Fruit fly (Drosophila melanogaster): Measurements from ENCODE around the gene Lsp1beta.

Lsp1beta gene

dm6 chr2L:850727-851257, 47.5 kb upstream of the Lsp1beta start, which contains the start of gene drongo (continued):
- TF ChIP-seq sens-2 (GFP tag; IDR thresholded peaks at IDR 0.05) (no peak), PHDP (tag; optimal IDR thresholded peaks at IDR 0.05) (peak; percentile 55), CG9437 (GFP tag; optimal IDR thresholded peaks at IDR 0.05) (peak; percentile 28), Med (GFP tag) (peak; percentile 90), nom (GFP tag; optimal IDR thresholded peaks at IDR 0.05) (peak; percentile 76), ken (GFP tag; IDR thresholded peaks at IDR 0.05) (peak; percentile 59; the same call in 1 of the 3 replicates), Xbp1 (GFP tag; optimal IDR thresholded peaks at IDR 0.05) (peak; percentile 45), NC2α (GFP tag; optimal IDR thresholded peaks at IDR 0.05) (no peak), her (GFP tag; optimal IDR thresholded peaks at IDR 0.05) (peak; percentile 67), CG17568 (GFP tag; optimal IDR thresholded peaks at IDR 0.05) (no peak), Dek (tag; optimal IDR thresholded peaks at IDR 0.05) (no peak), CG2875 (GFP tag; optimal IDR thresholded peaks at IDR 0.05) (no peak), abd-A (tag; optimal IDR thresholded peaks at IDR 0.05) (peak; percentile 50), ssp (GFP tag; IDR thresholded peaks at IDR 0.05) (no peak), knrl (GFP tag; IDR thresholded peaks at IDR 0.05; ENCODE audit: partially characterized antibody) (peak; percentile 32; the same call in 1 of the 3 replicates), dpn (GFP tag; optimal IDR thresholded peaks at IDR 0.05) (peak in 1 of 2 experiments; percentile 44), oc (tag; optimal IDR thresholded peaks at IDR 0.05) (no peak), pb (GFP tag; optimal IDR thresholded peaks at IDR 0.05) (peak; percentile 29), CG2129 (GFP tag; IDR thresholded peaks at IDR 0.05; ENCODE audit: partially characterized antibody) (no peak), nmo (GFP tag; optimal IDR thresholded peaks at IDR 0.05) (peak; percentile 63), CG12219 (GFP tag; optimal IDR thresholded peaks at IDR 0.05) (no peak), Fer2 (tag; optimal IDR thresholded peaks at IDR 0.05) (no peak), Asciz (GFP tag; optimal IDR thresholded peaks at IDR 0.05) (peak; percentile 1), NfI (GFP tag; optimal IDR thresholded peaks at IDR 0.05) (peak; percentile 34), CG11560 (tag; IDR thresholded peaks at IDR 0.05) (peak; percentile 87), ash1 (GFP tag; optimal IDR thresholded peaks at IDR 0.05) (peak; percentile 37), vvl (GFP tag; IDR thresholded peaks at IDR 0.05) (peak; percentile 59; the same call in 1 of the 2 replicates), CG3995 (GFP tag; optimal IDR thresholded peaks at IDR 0.05) (peak; percentile 17), CG32772 (GFP tag; IDR thresholded peaks at IDR 0.05) (no peak), ftz-f1 (GFP tag; optimal IDR thresholded peaks at IDR 0.05) (peak; percentile 9), BEAF-32 (GFP tag; optimal IDR thresholded peaks at IDR 0.05) (peak; percentile 62), CG31365 (tag; optimal IDR thresholded peaks at IDR 0.05) (peak; percentile 6), CG18764 (GFP tag; optimal IDR thresholded peaks at IDR 0.05) (no peak), CG16815 (GFP tag; optimal IDR thresholded peaks at IDR 0.05) (no peak), CG3163 (GFP tag; optimal IDR thresholded peaks at IDR 0.05) (peak; percentile 18), shn (GFP tag; optimal IDR thresholded peaks at IDR 0.05) (no peak), CG3407 (GFP tag; optimal IDR thresholded peaks at IDR 0.05) (peak; percentile 5), phol (tag; optimal IDR thresholded peaks at IDR 0.05) (peak; percentile 37), CG4360 (GFP tag; IDR thresholded peaks at IDR 0.05) (peak; percentile 99), CG33213 (GFP tag; optimal IDR thresholded peaks at IDR 0.05) (peak; percentile 75), ewg (GFP tag; optimal IDR thresholded peaks at IDR 0.05) (peak; percentile 15), pita (GFP tag; optimal IDR thresholded peaks at IDR 0.05) (peak; percentile 74), CG17802 (tag; optimal IDR thresholded peaks at IDR 0.05) (peak; percentile 6), ERR (GFP tag; optimal IDR thresholded peaks at IDR 0.05) (peak; percentile 1), klu (GFP tag; IDR thresholded peaks at IDR 0.05) (no peak), Fer1 (GFP tag; optimal IDR thresholded peaks at IDR 0.05) (peak; percentile 54), CG10543 (GFP tag; optimal IDR thresholded peaks at IDR 0.05) (peak; percentile 76), Sry-δ (GFP tag; optimal IDR thresholded peaks at IDR 0.05) (peak; percentile 61), CG4328 (GFP tag; optimal IDR thresholded peaks at IDR 0.05) (peak; percentile 20)

Data from whole organism, embryonic.